Worm (Caenorhabditis elegans): ENCODE measurements around the gene M01H9.4.
A peak's percentile ranks its signal among the peaks of the same experiment; 100 is the strongest.

Gene M01H9.4

DNA sequence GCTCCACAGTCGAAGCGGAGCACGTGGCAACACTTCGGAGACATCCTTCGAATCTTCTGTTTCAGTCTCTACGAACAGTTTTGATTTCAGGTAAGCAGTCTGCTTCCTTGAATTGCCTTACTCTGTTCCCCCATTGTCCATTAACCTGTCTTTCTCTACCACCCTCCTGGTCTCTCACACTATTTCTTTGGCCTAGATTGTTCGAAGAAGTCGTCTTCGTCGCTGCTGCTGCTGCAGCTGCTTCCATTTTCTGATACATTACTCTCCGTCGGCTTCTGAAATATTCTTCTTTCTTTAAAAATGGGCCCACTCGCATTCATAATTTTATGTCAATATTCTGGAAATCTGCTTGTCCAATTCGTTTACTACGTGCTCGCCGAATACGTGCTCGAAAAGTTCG is 31.1 kb downstream of the M01H9.4 start, which contains the start of gene R08C7.1:
R08C7.1 (plus strand) TSS at position 301 of the 400 bp plus-strand sequence.
- no peak for TF ChIP-seq nhr-10 (tag; optimal IDR thresholded peaks at IDR 0.05)

DNA sequence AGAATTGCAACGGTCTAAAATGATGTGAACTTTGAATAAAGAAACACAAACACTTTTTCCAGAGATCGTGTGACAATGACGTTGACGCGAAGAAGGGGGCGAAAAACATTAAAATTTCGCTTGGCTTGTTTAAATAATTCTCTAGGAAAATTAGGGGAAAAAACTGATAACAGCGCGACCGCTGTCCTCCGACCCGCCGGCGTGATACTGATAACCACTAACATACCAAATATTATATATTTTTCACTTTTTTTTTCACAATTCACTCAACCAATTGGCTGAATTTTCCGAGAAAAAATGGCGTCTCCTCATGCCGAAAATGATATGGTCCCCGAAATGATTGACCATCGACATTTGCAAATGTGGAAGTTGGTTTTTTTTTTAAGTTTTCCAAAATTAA is 32.9 kb downstream of the M01H9.4 start:
- TF ChIP-seq nhr-23 (tag; optimal IDR thresholded peaks at IDR 0.05) (no peak), lsy-2 (tag; optimal IDR thresholded peaks at IDR 0.05) (no peak), egl-27 (tag; optimal IDR thresholded peaks at IDR 0.05) (no peak), mdl-1 (tag; optimal IDR thresholded peaks at IDR 0.05) (no peak), peb-1 (tag; optimal IDR thresholded peaks at IDR 0.05) (no peak), ztf-11 (tag; optimal IDR thresholded peaks at IDR 0.05) (no peak), sma-9 (GFP tag; optimal IDR thresholded peaks at IDR 0.05) (peak; percentile 62), sma-9 (tag; optimal IDR thresholded peaks at IDR 0.05) (no peak), dmd-4 (tag; optimal IDR thresholded peaks at IDR 0.05) (no peak), nhr-129 (tag; optimal IDR thresholded peaks at IDR 0.05) (no peak), mab-5 (tag; optimal IDR thresholded peaks at IDR 0.05) (no peak), nhr-77 (tag; optimal IDR thresholded peaks at IDR 0.05) (no peak), nhr-25 (tag; optimal IDR thresholded peaks at IDR 0.05) (no peak), R02D3.7 (tag; optimal IDR thresholded peaks at IDR 0.05) (no peak), Y55F3AM.14 (GFP tag; optimal IDR thresholded peaks at IDR 0.05) (no peak), crh-2 (tag; optimal IDR thresholded peaks at IDR 0.05) (peak; percentile 31), lin-11 (tag; optimal IDR thresholded peaks at IDR 0.05) (no peak), ceh-82 (tag; optimal IDR thresholded peaks at IDR 0.05) (no peak), elt-3 (tag; optimal IDR thresholded peaks at IDR 0.05) (no peak), nhr-11 (tag; optimal IDR thresholded peaks at IDR 0.05) (no peak), mbf-1 (tag; optimal IDR thresholded peaks at IDR 0.05) (no peak), skn-1 (tag; optimal IDR thresholded peaks at IDR 0.05) (no peak), sma-3 (GFP tag; optimal IDR thresholded peaks at IDR 0.05) (peak; percentile 60), zag-1 (tag; optimal IDR thresholded peaks at IDR 0.05) (no peak), ama-1 (optimal IDR thresholded peaks at IDR 0.05) (no peak), aly-2 (tag; optimal IDR thresholded peaks at IDR 0.05) (no peak), blmp-1 (tag; optimal IDR thresholded peaks at IDR 0.05; ENCODE audit: insufficient read depth) (no peak), nhr-10 (tag; optimal IDR thresholded peaks at IDR 0.05) (no peak), F13H6.1 (tag; optimal IDR thresholded peaks at IDR 0.05) (peak; percentile 31), unc-62 (GFP tag; optimal IDR thresholded peaks at IDR 0.05) (no peak), lin-13 (GFP tag; optimal IDR thresholded peaks at IDR 0.05) (no peak), nhr-237 (tag; optimal IDR thresholded peaks at IDR 0.05) (no peak), lin-39 (tag; optimal IDR thresholded peaks at IDR 0.05) (no peak), elt-1 (tag; optimal IDR thresholded peaks at IDR 0.05) (no peak), nhr-6 (tag; optimal IDR thresholded peaks at IDR 0.05) (no peak), ZK546.5 (tag; optimal IDR thresholded peaks at IDR 0.05) (no peak), sem-4 (tag; optimal IDR thresholded peaks at IDR 0.05) (no peak), gmeb-1 (tag; optimal IDR thresholded peaks at IDR 0.05) (peak; percentile 13), alr-1 (tag; optimal IDR thresholded peaks at IDR 0.05) (no peak), ztf-1 (GFP tag; conservative IDR thresholded peaks at IDR 0.05) (no peak), ceh-16 (tag; optimal IDR thresholded peaks at IDR 0.05) (no peak), C34F6.9 (tag; optimal IDR thresholded peaks at IDR 0.05) (no peak), nhr-21 (tag; optimal IDR thresholded peaks at IDR 0.05) (no peak), nhr-12 (tag; optimal IDR thresholded peaks at IDR 0.05) (no peak), fos-1 (tag; optimal IDR thresholded peaks at IDR 0.05) (peak; percentile 34), ztf-4 (tag; optimal IDR thresholded peaks at IDR 0.05) (no peak), snpc-4 (tag; optimal IDR thresholded peaks at IDR 0.05) (no peak), unc-39 (tag; optimal IDR thresholded peaks at IDR 0.05) (no peak)

All from whole organism, L2 larva.